Fruit fly (Drosophila melanogaster) S2 (cell line): Measurements from ENCODE around the gene CG9288.

ENCODE experiments used
- CG8478 ChIP-seq: fragments of >200 bp; optimal IDR thresholded peaks from 2 replicates; lab custom pipeline; 2018
- CTCF ChIP-seq, 2 experiments: fragments of >200 bp; optimal IDR thresholded peaks; 2 replicates each; lab custom pipeline; 2018

Gene CG9288

DNA sequence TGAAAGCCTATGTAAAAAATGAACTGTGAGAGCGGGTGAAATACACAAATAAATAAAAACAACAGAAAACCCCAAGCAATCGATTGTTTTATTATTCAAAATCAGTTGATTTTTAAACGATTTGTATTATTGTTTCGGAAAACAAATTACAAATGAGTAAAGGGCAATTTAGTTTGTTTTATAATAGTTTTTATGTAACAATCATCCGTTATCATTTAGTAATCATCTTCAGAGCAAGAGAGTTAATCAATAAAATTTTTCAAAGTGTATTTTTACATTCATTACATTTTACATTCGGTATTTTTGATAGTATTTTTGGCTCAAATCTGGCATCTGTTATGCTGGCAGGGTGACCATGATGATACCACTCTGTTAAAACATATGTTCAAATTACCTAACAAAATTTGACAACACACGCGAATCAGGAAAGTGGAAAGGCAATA is at the start of gene CG9288, which contains the start of gene CG42375:
Gene CG9288 (plus strand): TSS at position 384 of the 443 bp plus-strand sequence.
Gene CG42375 (plus strand): TSS at position 384 of the 443 bp plus-strand sequence.
- no peak for TF ChIP-seq CTCF (optimal IDR thresholded peaks at IDR 0.05; lab: Kevin White, UChicago)
- TF ChIP-seq CG8478 = no peak

DNA sequence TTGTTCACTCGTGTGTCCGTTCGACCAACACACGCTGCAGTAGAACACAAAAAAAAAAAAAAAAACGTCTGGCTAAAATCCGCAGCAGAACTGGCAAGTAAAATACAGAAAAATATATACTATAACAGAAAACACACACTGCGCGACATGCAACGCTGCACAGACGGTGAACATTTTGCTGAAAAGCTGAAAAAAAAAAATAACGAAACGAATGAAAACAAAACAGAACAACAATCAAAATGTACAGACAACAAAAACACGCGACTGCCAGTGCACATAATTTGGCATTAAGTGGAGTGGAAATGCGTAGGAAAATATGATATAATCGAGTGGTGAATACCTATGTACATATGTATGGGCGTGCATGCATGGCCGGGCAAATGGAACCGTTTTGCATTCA is 49.4 kb upstream of the CG9288 start:
- TF ChIP-seq CTCF (optimal IDR thresholded peaks at IDR 0.05; lab: Kevin White, UChicago) = no peak

dm6 chr3R:13735304-13735898 is 44.0 kb upstream of the CG9288 start:
- TF ChIP-seq CTCF (optimal IDR thresholded peaks at IDR 0.05; lab: Kevin White, UChicago) = no peak
- TF ChIP-seq CG8478 = no peak

DNA sequence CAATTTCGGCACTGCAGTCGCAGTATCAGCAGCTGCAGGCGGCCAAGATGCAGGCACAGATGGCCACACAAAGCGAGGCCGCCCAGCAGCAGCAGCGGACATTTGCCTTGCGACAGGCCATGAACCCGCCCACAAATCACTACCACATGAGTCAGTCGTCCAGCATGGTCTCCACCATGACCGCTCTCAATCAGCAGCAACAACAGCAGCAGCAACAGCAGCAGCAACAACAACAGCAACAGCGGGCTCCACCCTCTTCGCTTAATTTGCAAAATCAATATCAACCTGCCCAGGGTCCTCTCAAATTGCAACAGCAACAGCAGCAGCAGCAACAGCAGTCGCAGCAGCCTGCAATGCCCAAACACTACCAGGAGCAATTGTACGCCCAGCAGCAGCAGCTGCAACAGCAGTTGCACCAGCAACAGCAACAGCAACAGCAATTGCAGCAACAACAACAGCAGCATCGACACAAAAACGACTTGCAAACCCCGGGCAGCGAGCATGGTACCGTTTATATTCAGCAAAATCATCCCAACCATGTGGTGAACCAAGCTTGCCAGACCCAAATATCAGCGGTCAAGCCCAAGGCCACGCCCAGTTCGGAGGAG is 33.3 kb upstream of the CG9288 start:
- TF ChIP-seq CG8478 (no peak), CTCF (optimal IDR thresholded peaks at IDR 0.05; lab: Kevin White, UChicago) (no peak)

DNA sequence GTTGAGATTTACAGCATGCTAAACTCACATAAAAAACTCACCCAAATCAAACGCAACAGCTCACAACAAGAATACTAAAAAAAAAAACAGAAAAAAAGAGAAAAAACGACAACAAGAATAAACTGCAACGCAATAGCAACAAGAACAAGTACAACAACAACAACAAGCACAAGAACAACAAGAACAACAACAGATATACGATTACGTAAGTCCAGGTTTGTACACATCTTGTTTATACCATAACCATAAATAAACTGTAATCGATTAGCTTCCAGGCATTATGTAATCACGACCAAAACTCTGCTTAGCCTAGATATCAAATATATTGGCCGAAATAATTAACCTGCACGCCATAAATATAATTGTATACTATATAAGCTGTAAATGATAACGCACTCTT is 17.9 kb upstream of the CG9288 start:
- TF ChIP-seq CTCF (optimal IDR thresholded peaks at IDR 0.05; lab: Kevin White, UChicago) (no peak), CG8478 (no peak)

DNA sequence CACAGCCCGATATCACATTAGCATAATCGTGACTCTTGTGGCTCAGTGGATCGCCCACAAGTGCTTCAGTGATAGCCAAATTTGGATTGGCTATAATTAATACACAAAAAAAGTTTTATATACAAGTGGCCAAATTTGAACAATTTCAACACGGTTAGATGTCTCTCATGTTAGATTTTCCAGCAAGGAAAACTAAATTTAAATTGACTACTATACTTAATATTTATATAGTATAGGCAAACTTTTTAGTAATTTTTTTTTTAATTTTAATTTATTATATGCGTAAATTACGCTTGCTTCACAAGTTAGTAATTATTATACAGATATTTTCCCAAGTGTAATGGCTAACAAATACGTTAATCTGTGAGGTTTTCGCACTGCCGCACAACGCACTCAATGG is 14.4 kb upstream of the CG9288 start:
- TF ChIP-seq CTCF (optimal IDR thresholded peaks at IDR 0.05; lab: Kevin White, UChicago) (no peak), CG8478 (no peak)

- TF ChIP-seq CTCF (optimal IDR thresholded peaks at IDR 0.05; lab: Kevin White, UChicago) = no peak
- TF ChIP-seq CG8478 = no peak
Measured at dm6 chr3R:13765456-13765855, 14.0 kb upstream of the CG9288 start, which contains the start of gene CG9312. TSS of gene CG9312 (plus strand) at chr3R:13765756.

DNA sequence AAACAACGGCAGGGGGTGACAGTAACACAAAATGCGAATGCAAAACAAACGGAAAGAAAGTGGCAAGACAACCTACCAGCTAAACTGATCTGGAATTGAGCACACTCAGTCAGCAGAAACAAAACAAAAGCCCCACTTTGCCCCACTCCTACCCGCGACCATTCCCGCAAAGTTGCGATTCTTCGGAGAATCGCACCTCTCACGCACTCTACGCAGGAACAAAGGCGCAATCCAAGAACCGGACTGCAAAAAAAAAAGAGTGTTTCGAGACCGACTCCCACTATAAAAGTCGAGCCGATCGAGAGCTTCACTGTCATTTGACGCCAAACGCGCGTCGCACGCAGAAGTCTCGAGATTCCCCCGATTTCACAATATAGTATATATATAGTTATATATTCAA is 12.2 kb upstream of the CG9288 start, which contains the start of gene Cht5:
Gene Cht5 (plus strand): TSS at position 311 of the 400 bp plus-strand sequence.
- TF ChIP-seq CG8478 (no peak), CTCF (optimal IDR thresholded peaks at IDR 0.05; lab: Kevin White, UChicago) (no peak)

DNA sequence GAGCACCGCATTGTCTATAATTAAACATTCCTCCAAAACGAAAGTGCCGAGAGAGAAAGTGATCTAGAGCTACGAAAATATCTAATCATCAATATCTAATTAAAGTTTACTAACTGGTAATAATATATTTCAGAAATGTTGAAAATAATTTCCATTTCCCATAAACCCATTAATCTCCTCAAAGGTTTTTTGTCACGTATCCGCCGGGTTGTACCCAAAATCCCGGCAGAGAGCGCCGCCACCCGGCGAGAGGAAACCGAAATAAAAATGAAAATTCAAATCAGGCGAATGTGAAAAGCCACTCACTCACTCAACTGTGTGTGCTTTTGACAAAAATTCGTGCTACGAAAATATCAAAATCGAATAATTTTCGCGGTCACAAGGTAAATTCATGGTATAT is 8.2 kb upstream of the CG9288 start, which contains the start of gene CG9297:
Gene CG9297 (plus strand): TSS at position 301 of the 400 bp plus-strand sequence.
- no peak for TF ChIP-seq CTCF (optimal IDR thresholded peaks at IDR 0.05; lab: Kevin White, UChicago)
- TF ChIP-seq CG8478 = no peak

DNA sequence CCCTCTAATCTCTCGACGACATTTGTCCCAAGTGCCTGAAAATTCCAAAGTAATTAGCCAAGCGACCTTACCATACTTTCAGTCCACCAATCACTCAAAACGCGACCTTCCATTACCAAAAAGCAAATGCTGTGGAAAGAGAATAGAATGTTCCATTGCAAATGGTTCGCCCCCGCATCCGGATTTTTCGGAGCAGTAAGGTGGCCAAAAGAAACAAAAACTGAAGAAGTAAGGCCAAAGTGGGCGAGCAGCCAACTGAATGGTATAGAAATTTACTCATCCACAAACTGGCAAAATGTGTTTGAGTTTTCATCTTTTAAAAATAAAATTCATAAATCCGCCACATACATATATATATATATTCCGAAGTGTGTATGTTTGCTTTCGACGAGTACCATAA is 6.1 kb upstream of the CG9288 start:
- TF ChIP-seq CG8478 (no peak), CTCF (optimal IDR thresholded peaks at IDR 0.05; lab: Kevin White, UChicago) (no peak)

DNA sequence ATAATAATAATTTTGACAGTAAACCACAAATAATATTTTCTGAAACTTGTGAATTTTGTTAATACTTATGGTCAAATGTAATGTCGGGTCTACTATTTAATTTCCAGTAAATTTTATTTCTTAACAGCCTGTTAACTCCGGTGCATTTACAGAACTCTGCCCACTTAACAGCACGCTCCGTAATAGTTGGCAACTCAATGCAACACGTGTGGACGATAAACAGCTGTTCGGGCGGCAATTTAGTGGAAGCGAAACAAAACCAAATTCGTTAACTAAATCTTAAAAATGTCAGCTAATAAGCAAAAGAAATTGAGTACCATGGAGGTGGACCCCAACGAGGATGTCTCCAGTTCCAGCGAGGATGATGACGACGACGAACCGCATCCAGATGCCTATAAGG is 1.3 kb downstream of the CG9288 start, which contains the start of gene CG9286:
Gene CG9286 (plus strand): TSS at position 196 of the 400 bp plus-strand sequence.
- no peak for TF ChIP-seq CG8478
- no peak for TF ChIP-seq CTCF (optimal IDR thresholded peaks at IDR 0.05; lab: Kevin White, UChicago)

DNA sequence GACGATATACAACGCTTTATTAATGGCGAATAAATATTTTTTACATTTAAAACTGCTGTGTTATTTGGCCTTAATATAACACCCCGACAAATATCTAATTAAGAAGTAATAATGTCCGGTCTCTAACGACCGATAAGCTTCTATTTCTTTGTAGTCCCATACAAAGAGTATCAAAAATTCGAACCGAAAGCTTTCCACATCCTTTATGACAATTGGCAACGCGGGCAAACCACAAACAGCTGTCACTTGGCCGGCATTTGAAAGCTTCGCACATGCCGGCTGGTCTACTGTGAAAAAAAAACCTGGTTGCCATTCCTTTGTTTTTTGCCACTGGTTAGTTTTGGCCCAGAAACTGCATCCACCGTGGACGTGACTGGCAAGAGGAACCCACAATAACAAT is 2.6 kb downstream of the CG9288 start, which contains the start of gene Dip-B:
Gene Dip-B (plus strand): TSS at position 254 of the 400 bp plus-strand sequence.
- TF ChIP-seq CTCF (optimal IDR thresholded peaks at IDR 0.05; lab: Kevin White, UChicago) (no peak), CG8478 (no peak)

DNA sequence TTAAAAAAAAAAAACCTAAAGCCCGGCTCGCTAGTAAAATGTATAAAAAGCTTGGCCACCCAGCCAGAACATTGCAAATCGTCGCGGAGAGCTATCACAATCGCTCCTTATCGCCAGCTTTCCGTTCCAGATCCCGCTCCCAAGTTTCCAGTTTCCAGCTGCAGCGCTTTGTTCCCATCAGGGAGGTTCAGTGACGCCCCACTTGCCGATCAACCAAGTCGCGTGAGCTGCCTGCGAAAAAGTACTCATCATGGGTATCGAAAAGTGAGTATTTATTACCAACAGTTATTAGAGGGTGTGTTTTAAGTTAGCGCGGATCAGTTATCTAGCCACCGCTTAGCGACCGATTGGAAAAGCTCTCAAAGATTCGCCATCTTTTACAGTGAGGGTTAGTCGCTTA is 3.2 kb downstream of the CG9288 start:
- no peak for TF ChIP-seq CG8478
- TF ChIP-seq CTCF (optimal IDR thresholded peaks at IDR 0.05; lab: Kevin White, UChicago) = no peak

dm6 chr3R:13783397-13783796 is 4.0 kb downstream of the CG9288 start:
- TF ChIP-seq CTCF (optimal IDR thresholded peaks at IDR 0.05; lab: Kevin White, UChicago) = no peak
- TF ChIP-seq CG8478 = no peak

DNA sequence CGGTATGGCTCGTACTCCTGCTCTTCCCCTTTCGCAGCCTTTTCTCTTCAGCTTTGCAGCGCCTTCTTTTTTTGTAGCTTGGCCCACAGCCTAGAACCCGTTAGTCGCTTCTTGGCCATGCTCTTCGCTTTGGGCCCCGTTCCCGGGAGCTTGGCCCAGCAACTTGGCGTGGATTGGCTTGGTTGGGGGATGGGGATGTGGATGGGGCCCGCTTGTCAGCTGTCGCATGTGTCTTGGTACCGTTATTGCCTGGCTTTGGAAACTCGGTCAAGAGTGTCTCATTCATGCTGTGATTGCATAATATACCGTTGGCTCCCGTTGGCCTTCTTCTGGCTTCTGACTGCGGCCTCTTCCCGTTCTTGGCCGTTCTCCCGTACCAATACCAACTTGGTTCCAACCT is 6.5 kb downstream of the CG9288 start:
- TF ChIP-seq CTCF (optimal IDR thresholded peaks at IDR 0.05; lab: Kevin White, UChicago) (no peak), CG8478 (no peak)

DNA sequence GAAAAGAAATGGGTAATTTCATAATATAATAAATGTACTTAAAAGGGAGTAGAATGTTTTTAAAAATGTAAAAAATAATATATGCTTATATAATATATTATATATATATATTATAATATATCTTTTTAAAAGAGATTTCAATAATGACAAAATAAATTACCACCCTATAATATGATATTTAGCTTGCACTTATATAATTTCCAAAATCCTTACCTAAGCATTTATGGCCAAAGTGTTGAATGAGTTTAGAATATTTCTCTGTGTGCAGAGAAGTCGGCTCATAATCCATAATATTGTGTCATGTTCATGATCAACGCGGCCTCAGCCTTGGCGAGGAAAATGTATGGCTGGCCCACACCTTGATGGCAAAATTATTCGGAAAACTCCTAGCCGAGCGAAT is 8.8 kb downstream of the CG9288 start:
- TF ChIP-seq CTCF (optimal IDR thresholded peaks at IDR 0.05; lab: Kevin White, UChicago) = no peak
- TF ChIP-seq CG8478 = no peak
